Worm (Caenorhabditis elegans): ENCODE results near the gene phy-4.

- TF ChIP-seq repo-1 (tag; optimal IDR thresholded peaks at IDR 0.05) (no peak), C17E4.6 (GFP tag; IDR thresholded peaks at IDR 0.05) (no peak), unc-62 (GFP tag; optimal IDR thresholded peaks at IDR 0.05) (no peak), F49E8.2 (tag; optimal IDR thresholded peaks at IDR 0.05; ENCODE audit: insufficient read depth) (no peak), nhr-90 (tag; optimal IDR thresholded peaks at IDR 0.05) (no peak), efl-1 (GFP tag; optimal IDR thresholded peaks at IDR 0.05) (no peak), mes-4 (tag; optimal IDR thresholded peaks at IDR 0.05) (no peak), nfyb-1 (GFP tag; IDR thresholded peaks at IDR 0.05) (no peak), pha-4 (tag; optimal IDR thresholded peaks at IDR 0.05) (no peak)
These were observed 28.9 kb downstream of the phy-4 start, which contains the start of gene Y43F8B.17 for ce11 chrV:19484507-19484906.

All from whole organism, young adult.